Fruit fly (Drosophila melanogaster) whole organism, adult: ENCODE data around the gene CG13047.

Experiments used
- CG11617 ChIP-seq: fragments of 200-800 bp; sonication (Bioruptor generic); optimal IDR thresholded peaks from 2 replicates; lab custom pipeline; 2017; ENCODE audit warnings: mild to moderate bottlenecking, missing biosample characterization, missing genetic modification reagents, missing genetic modification characterization
- CG12768 ChIP-seq: fragments of 200-800 bp; sonication (Bioruptor generic); optimal IDR thresholded peaks from 2 replicates; lab custom pipeline; 2017; ENCODE audit warnings: missing biosample characterization, missing genetic modification characterization, mild to moderate bottlenecking, moderate library complexity, missing genetic modification reagents
- CG14711 ChIP-seq: fragments of 200-800 bp; sonication (Bioruptor generic); optimal IDR thresholded peaks from 2 replicates; lab custom pipeline; 2018; ENCODE audit warnings: missing biosample characterization, mild to moderate bottlenecking, missing genetic modification characterization, moderate library complexity
- CG1620 ChIP-seq: fragments of 200-800 bp; sonication (Bioruptor generic); optimal IDR thresholded peaks from 2 replicates; lab custom pipeline; 2016; ENCODE audit warnings: missing biosample characterization, missing genetic modification characterization
- CG33017 ChIP-seq: fragments of 200-800 bp; sonication (Bioruptor generic); optimal IDR thresholded peaks from 2 replicates; lab custom pipeline; 2018; ENCODE audit warnings: missing biosample characterization, mild to moderate bottlenecking, missing genetic modification characterization, moderate library complexity
- CG5204 ChIP-seq: fragments of 200-800 bp; sonication (Bioruptor generic); optimal IDR thresholded peaks from 2 replicates; lab custom pipeline; 2016; ENCODE audit warnings: missing biosample characterization, missing genetic modification characterization
- CG7045 ChIP-seq: fragments of 200-800 bp; sonication (Bioruptor generic); optimal IDR thresholded peaks from 2 replicates; lab custom pipeline; 2017; ENCODE audit warnings: missing biosample characterization, mild to moderate bottlenecking, missing genetic modification characterization
- CG7101 ChIP-seq: fragments of 200-800 bp; sonication (Bioruptor generic); optimal IDR thresholded peaks from 2 replicates; lab custom pipeline; 2018; ENCODE audit warnings: missing biosample characterization, mild to moderate bottlenecking, missing genetic modification characterization, moderate library complexity
- Clk ChIP-seq: fragments of 200-800 bp; sonication (Bioruptor generic); optimal IDR thresholded peaks from 2 replicates; lab custom pipeline; 2017; ENCODE audit warnings: missing biosample characterization, missing genetic modification characterization
- Crg-1 ChIP-seq: fragments of 200-800 bp; sonication (Bioruptor generic); optimal IDR thresholded peaks from 2 replicates; lab custom pipeline; 2016; ENCODE audit warnings: missing biosample characterization, missing genetic modification characterization
- Hr96 ChIP-seq: fragments of 200-800 bp; sonication (Bioruptor generic); optimal IDR thresholded peaks from 2 replicates; lab custom pipeline; 2016; ENCODE audit warnings: missing biosample characterization, missing genetic modification characterization
- Mnt ChIP-seq: fragments of 200-800 bp; sonication (Bioruptor generic); optimal IDR thresholded peaks from 2 replicates; lab custom pipeline; 2016; ENCODE audit warnings: missing biosample characterization, mild to moderate bottlenecking, missing genetic modification characterization
- bab1 ChIP-seq: fragments of 200-800 bp; sonication (Bioruptor generic); optimal IDR thresholded peaks from 3 replicates; lab custom pipeline; 2019; ENCODE audit warnings: missing biosample characterization, mild to moderate bottlenecking, missing genetic modification characterization, moderate library complexity
- cic ChIP-seq: fragments of 200-800 bp; sonication (Bioruptor generic); optimal IDR thresholded peaks from 2 replicates; lab custom pipeline; 2017; ENCODE audit warnings: missing biosample characterization, mild to moderate bottlenecking, missing genetic modification characterization, moderate library complexity
- cnc ChIP-seq, 2 experiments: fragments of >200 bp; optimal IDR thresholded peaks; 2 replicates each; lab custom pipeline; 2017
- kay ChIP-seq: fragments of 200-800 bp; sonication (Bioruptor generic); peaks from one replicate; lab custom pipeline; 2016; ENCODE audit warnings: missing biosample characterization, missing genetic modification characterization, borderline replicate concordance
- ovo ChIP-seq: fragments of 200-800 bp; sonication (Bioruptor generic); optimal IDR thresholded peaks from 2 replicates; lab custom pipeline; 2016; ENCODE audit warnings: missing biosample characterization, missing genetic modification characterization
- pad ChIP-seq: fragments of 200-800 bp; sonication (Bioruptor generic); optimal IDR thresholded peaks from 3 replicates; lab custom pipeline; 2017; ENCODE audit warnings: missing biosample characterization, missing genetic modification characterization, mild to moderate bottlenecking, moderate library complexity, missing genetic modification reagents
- tj ChIP-seq: fragments of 200-800 bp; sonication (Bioruptor generic); optimal IDR thresholded peaks from 3 replicates; lab custom pipeline; 2017; ENCODE audit warnings: missing biosample characterization, mild to moderate bottlenecking, missing genetic modification characterization, moderate library complexity
- toe ChIP-seq: fragments of 200-800 bp; sonication (Bioruptor generic); optimal IDR thresholded peaks from 2 replicates; lab custom pipeline; 2016; ENCODE audit warnings: missing biosample characterization, missing genetic modification characterization

Gene CG13047

DNA sequence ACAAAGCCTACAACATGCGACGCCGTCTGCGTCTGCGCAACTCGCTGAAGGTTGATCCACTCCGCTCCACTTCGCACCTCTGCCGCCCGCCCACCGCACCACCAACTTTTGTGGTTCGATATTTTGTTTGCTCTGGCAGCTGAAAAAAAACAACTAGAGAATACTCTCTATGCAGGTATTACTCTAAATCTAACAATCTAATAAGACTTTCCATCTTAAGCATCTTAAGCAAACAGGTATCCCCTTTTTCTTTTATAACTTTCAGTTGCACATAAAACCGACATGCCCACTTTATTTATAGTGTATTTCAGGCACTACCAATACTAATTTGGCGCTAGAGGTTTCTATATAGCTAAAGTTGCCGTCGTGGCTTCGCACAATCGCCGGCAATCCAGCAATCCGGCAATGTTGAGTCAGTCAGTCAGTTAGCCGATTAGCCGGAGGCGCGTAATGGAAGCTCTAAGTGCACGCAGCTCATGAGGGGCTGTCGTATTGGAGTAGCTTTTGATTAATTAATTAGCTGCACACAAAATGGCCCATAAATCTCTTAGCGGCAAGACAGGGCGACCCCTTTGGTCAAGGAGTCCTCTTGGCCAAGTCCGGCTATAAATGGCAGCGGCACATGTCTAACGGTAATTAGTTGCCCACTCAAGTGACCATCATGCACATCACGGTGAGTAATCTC, 43.2 kb upstream of the CG13047 start, which contains the start of gene CG13058:
Gene CG13058, plus strand, starts transcription at position 635 of the 685 bp plus-strand sequence.
- no peak for TF ChIP-seq Crg-1 (GFP tag; lab: Kevin White, UChicago)
- no peak for TF ChIP-seq Hr96 (GFP tag; lab: Kevin White, UChicago)
- TF ChIP-seq bab1 (GFP tag; lab: Kevin White, UChicago), result no peak
- no peak for TF ChIP-seq tj (GFP tag; lab: Kevin White, UChicago)
- no peak for TF ChIP-seq ovo
- no peak for TF ChIP-seq Clk (GFP tag; lab: Kevin White, UChicago)

- TF ChIP-seq cnc (optimal IDR thresholded peaks at IDR 0.05; lab: Kevin White, UChicago), result no peak
- no peak for TF ChIP-seq CG11617 (GFP tag; lab: Kevin White, UChicago)
- TF ChIP-seq kay, result no peak
- TF ChIP-seq cic, result no peak
- no peak for TF ChIP-seq Mnt
- TF ChIP-seq Clk (GFP tag; lab: Kevin White, UChicago), result no peak
Observed at dm6 chr3L:16327776-16328175, 42.6 kb upstream of the CG13047 start, which contains the start of gene CG13038. TSS of gene CG13038 (minus strand) at chr3L:16327893.

DNA sequence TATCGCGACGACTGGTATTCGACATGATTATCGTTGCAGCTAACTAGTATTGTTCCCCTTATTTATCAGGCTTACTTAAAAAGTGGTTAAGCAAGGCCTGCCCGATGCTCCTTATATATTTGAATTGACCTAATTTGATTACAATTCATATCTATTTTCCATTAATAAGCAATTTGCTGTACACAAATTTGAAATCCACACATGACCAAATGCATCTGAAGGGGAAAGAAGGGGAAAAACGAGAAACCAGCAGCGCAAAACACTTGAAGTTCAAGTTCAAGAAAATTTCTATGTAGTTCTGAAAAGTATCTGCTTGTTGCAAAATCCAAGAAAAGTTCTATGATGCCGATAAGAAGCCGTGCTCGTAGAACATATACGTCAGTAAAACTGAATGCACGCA, 41.5 kb upstream of the CG13047 start, which contains the start of the genes CG13040 and CG13039:
Gene CG13040, minus strand, starts transcription at position 101 of the 400 bp plus-strand sequence.
Gene CG13039, minus strand, starts transcription at position 106 of the 400 bp plus-strand sequence.
- TF ChIP-seq CG33017 (tag; lab: Kevin White, UChicago) (no peak), cnc (optimal IDR thresholded peaks at IDR 0.05; lab: Kevin White, UChicago) (no peak), CG5204 (GFP tag; lab: Kevin White, UChicago) (no peak), CG7045 (no peak), CG1620 (GFP tag; lab: Kevin White, UChicago) (no peak), ovo (no peak), tj (GFP tag; lab: Kevin White, UChicago) (no peak), kay (no peak), cic (no peak), Crg-1 (GFP tag; lab: Kevin White, UChicago) (no peak), CG12768 (GFP tag; lab: Kevin White, UChicago) (no peak), CG7101 (tag; lab: Kevin White, UChicago) (no peak), toe (no peak), bab1 (GFP tag; lab: Kevin White, UChicago) (no peak), Clk (GFP tag; lab: Kevin White, UChicago) (no peak)

DNA sequence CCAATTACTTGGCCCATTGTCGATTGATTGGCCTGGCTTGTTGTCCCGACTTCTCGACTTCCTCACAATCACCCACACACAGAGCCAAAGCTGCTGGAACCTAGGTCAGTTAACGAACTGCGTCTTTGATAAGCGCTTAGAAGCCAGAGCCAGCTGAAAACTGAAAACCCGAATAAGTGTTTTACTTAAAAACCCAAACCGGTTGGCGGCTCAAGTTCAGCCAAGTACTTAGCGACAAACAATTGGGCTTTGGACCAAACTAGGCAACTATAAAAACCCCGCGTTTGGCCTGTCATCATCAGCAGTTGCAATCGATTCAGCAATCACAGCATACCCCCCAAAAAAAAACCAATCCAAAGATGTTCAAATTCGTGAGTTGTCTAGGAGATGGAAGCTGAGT, 38.2 kb upstream of the CG13047 start, which contains the start of gene CG13059:
Gene CG13059, plus strand, starts transcription at position 301 of the 400 bp plus-strand sequence.
- TF ChIP-seq Mnt (no peak), cic (no peak), CG14711 (tag; lab: Kevin White, UChicago) (no peak)

DNA sequence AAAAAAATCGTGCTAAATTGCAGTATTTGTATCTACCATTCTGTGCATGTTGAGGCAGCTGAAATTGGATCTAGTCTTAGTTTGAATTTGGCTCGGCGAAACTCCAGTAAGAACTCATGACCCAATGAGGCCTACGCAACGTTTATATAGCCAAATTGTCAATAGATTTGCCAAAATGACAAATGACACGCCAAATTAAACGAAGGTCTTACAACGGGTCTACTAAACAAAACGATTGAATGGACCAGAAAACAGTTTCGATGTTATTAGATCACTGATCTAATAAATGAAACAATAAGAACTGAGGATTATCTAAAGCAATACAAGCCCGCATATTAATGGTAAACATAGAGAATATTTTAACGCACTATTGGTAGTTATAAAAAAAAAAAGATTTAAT, 36.0 kb upstream of the CG13047 start, which contains the start of gene CG42718:
Gene CG42718, minus strand, starts transcription at position 101 of the 400 bp plus-strand sequence.
- TF ChIP-seq CG14711 (tag; lab: Kevin White, UChicago) (no peak), CG12768 (GFP tag; lab: Kevin White, UChicago) (no peak), Hr96 (GFP tag; lab: Kevin White, UChicago) (no peak), cic (no peak), CG11617 (GFP tag; lab: Kevin White, UChicago) (no peak), CG1620 (GFP tag; lab: Kevin White, UChicago) (no peak), pad (GFP tag; lab: Kevin White, UChicago) (no peak)

DNA sequence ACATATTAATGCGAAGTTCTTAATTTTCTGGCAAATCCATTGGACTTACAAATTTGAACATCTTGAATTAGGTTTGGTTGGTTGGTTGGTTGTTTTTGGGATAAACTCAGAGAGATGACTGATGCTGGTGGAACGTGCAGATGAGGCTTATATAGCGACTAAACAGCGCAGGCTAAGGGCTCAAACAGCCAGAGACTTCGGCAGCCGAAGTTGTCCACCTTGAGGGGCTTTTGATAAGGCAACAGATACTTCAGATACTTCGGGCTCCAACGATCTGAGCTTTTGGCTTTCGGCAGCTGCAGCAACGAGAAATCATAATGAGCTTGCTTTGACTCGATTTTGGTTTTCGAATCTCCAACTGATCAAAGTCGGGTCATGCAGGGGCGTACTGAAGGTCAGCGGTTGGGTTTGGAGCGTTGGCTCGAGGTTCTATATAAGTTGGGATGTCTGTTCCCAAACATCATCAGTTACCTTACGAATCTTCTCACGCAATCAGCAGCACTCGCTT, 34.3 kb upstream of the CG13047 start, which contains the start of the genes CG13041 and CG13060:
Gene CG13041, minus strand, starts transcription at position 128 of the 508 bp plus-strand sequence.
Gene CG13060, plus strand, starts transcription at position 458 of the 508 bp plus-strand sequence.
- no peak for TF ChIP-seq bab1 (GFP tag; lab: Kevin White, UChicago)
- TF ChIP-seq CG5204 (GFP tag; lab: Kevin White, UChicago), result no peak
- no peak for TF ChIP-seq cnc (optimal IDR thresholded peaks at IDR 0.05; lab: Kevin White, UChicago)
- TF ChIP-seq toe, result no peak
- no peak for TF ChIP-seq CG1620 (GFP tag; lab: Kevin White, UChicago)
- no peak for TF ChIP-seq CG33017 (tag; lab: Kevin White, UChicago)
- TF ChIP-seq CG7101 (tag; lab: Kevin White, UChicago), result no peak
- no peak for TF ChIP-seq CG11617 (GFP tag; lab: Kevin White, UChicago)
- no peak for TF ChIP-seq Crg-1 (GFP tag; lab: Kevin White, UChicago)
- TF ChIP-seq kay, result no peak
- no peak for TF ChIP-seq pad (GFP tag; lab: Kevin White, UChicago)
- no peak for TF ChIP-seq CG7045
- no peak for TF ChIP-seq Mnt
- TF ChIP-seq cic, result no peak
- no peak for TF ChIP-seq CG14711 (tag; lab: Kevin White, UChicago)

dm6 chr3L:16317724-16318123, 32.5 kb upstream of the CG13047 start, which contains the start of gene Nplp3:
TSS of gene Nplp3 (plus strand) at chr3L:16318024.
- TF ChIP-seq CG14711 (tag; lab: Kevin White, UChicago) (no peak), Clk (GFP tag; lab: Kevin White, UChicago) (no peak), CG11617 (GFP tag; lab: Kevin White, UChicago) (no peak), cnc (optimal IDR thresholded peaks at IDR 0.05; lab: Kevin White, UChicago) (no peak), CG5204 (GFP tag; lab: Kevin White, UChicago) (no peak), Hr96 (GFP tag; lab: Kevin White, UChicago) (no peak), tj (GFP tag; lab: Kevin White, UChicago) (no peak), CG12768 (GFP tag; lab: Kevin White, UChicago) (no peak), Mnt (no peak), CG1620 (GFP tag; lab: Kevin White, UChicago) (no peak), CG7045 (no peak), Crg-1 (GFP tag; lab: Kevin White, UChicago) (no peak), kay (no peak), CG33017 (tag; lab: Kevin White, UChicago) (no peak), toe (no peak), ovo (no peak), bab1 (GFP tag; lab: Kevin White, UChicago) (no peak), cic (no peak), pad (GFP tag; lab: Kevin White, UChicago) (no peak), CG7101 (tag; lab: Kevin White, UChicago) (no peak)
